Fruit fly (Drosophila melanogaster) whole organism, embryonic: ENCODE measurements around the gene CG12507.
A peak's percentile ranks its signal among the peaks of the same experiment; 100 is the strongest.

Source experiments
- B-H2 ChIP-seq: fragments of 200-800 bp; sonication (Bioruptor generic); optimal IDR thresholded peaks from 2 replicates; lab custom pipeline; 2018; ENCODE audit warnings: missing biosample characterization, mild to moderate bottlenecking, missing genetic modification characterization
- CG10366 ChIP-seq: fragments of 200-800 bp; sonication (Bioruptor generic); IDR thresholded peaks from 2 replicates; pipeline ENCODE4 v1.3.6; 2022; ENCODE audit warnings: missing biosample characterization, missing genetic modification characterization
- CG11723 ChIP-seq: fragments of 200-800 bp; sonication (Bioruptor generic); optimal IDR thresholded peaks from 2 replicates; lab custom pipeline; 2017; ENCODE audit warnings: missing biosample characterization, mild to moderate bottlenecking, missing genetic modification characterization
- CG12744 ChIP-seq: fragments of 200-800 bp; sonication (Bioruptor generic); optimal IDR thresholded peaks from 2 replicates; lab custom pipeline; 2016; ENCODE audit warnings: missing biosample characterization, missing genetic modification characterization
- CG13123 ChIP-seq: fragments of 200-800 bp; sonication (Bioruptor generic); optimal IDR thresholded peaks from 2 replicates; lab custom pipeline; 2016; ENCODE audit warnings: missing biosample characterization, missing genetic modification characterization
- CG14710 ChIP-seq: fragments of 200-800 bp; sonication (Bioruptor generic); optimal IDR thresholded peaks from 3 replicates; lab custom pipeline; 2019; ENCODE audit warnings: missing biosample characterization, mild to moderate bottlenecking, missing genetic modification characterization, moderate library complexity
- CG15696 ChIP-seq: fragments of 200-800 bp; sonication (Bioruptor generic); optimal IDR thresholded peaks from 2 replicates; lab custom pipeline; 2019; ENCODE audit warnings: missing biosample characterization, mild to moderate bottlenecking, missing genetic modification characterization, moderate library complexity
- CG17328 ChIP-seq: fragments of 200-800 bp; sonication (Bioruptor generic); IDR thresholded peaks from 2 replicates; pipeline ENCODE4 v1.3.6; 2022; ENCODE audit warnings: missing biosample characterization, missing genetic modification characterization
- CG1792 ChIP-seq: fragments of 200-800 bp; sonication (Bioruptor generic); optimal IDR thresholded peaks from 2 replicates; lab custom pipeline; 2016; ENCODE audit warnings: missing biosample characterization, missing genetic modification characterization
- CG18011 ChIP-seq: fragments of 200-800 bp; sonication (Bioruptor generic); optimal IDR thresholded peaks from 2 replicates; lab custom pipeline; 2017; ENCODE audit warnings: missing biosample characterization, missing genetic modification characterization, mild to moderate bottlenecking, moderate library complexity, missing genotype
- CG31224 ChIP-seq: fragments of 200-800 bp; sonication (Bioruptor generic); IDR thresholded peaks from 2 replicates; pipeline ENCODE4 v1.3.6; 2022; ENCODE audit warnings: missing biosample characterization, missing genetic modification characterization
- CG31388 ChIP-seq: fragments of 200-800 bp; sonication (Bioruptor generic); optimal IDR thresholded peaks from 2 replicates; lab custom pipeline; 2016; ENCODE audit warnings: missing biosample characterization, missing genetic modification characterization
- CG31441 ChIP-seq: fragments of 200-800 bp; sonication (Bioruptor generic); IDR thresholded peaks from 2 replicates; pipeline ENCODE4 v1.3.6; 2022; ENCODE audit warnings: missing biosample characterization, missing genetic modification characterization
- CG3726 ChIP-seq: fragments of 200-800 bp; sonication (Bioruptor generic); IDR thresholded peaks from 3 replicates; pipeline ENCODE4, ENCODE4 v1.3.6; 2022; ENCODE audit warnings: missing biosample characterization, missing genetic modification characterization
- CG42726 ChIP-seq: fragments of 200-800 bp; sonication (Bioruptor generic); IDR thresholded peaks from 2 replicates; pipeline ENCODE4 v1.3.6; 2022; ENCODE audit warnings: missing biosample characterization, missing genetic modification characterization; ENCODE audit not compliant: partially characterized antibody
- CG4707 ChIP-seq: fragments of 200-800 bp; sonication (Bioruptor generic); optimal IDR thresholded peaks from 2 replicates; lab custom pipeline; 2018; ENCODE audit warnings: missing biosample characterization, mild to moderate bottlenecking, missing genetic modification characterization, moderate library complexity
- CG7556 ChIP-seq: fragments of 200-800 bp; sonication (Bioruptor generic); optimal IDR thresholded peaks from 2 replicates; lab custom pipeline; 2017; ENCODE audit warnings: missing biosample characterization, mild to moderate bottlenecking, missing genetic modification characterization
- CG8765 ChIP-seq: fragments of 200-800 bp; sonication (Bioruptor generic); IDR thresholded peaks from 2 replicates; pipeline ENCODE4 v1.3.6; 2022; ENCODE audit warnings: missing biosample characterization, missing genetic modification characterization
- CHES-1-like ChIP-seq: fragments of 200-800 bp; sonication (Bioruptor generic); optimal IDR thresholded peaks from 2 replicates; lab custom pipeline; 2016; ENCODE audit warnings: missing biosample characterization, missing genetic modification characterization
- D19A ChIP-seq: fragments of 200-800 bp; optimal IDR thresholded peaks from 3 replicates; lab custom pipeline; 2019; ENCODE audit warnings: missing biosample characterization, mild to moderate bottlenecking, missing genetic modification characterization, moderate library complexity
- Dp ChIP-seq: fragments of 200-800 bp; sonication (Bioruptor generic); optimal IDR thresholded peaks from 2 replicates; lab custom pipeline; 2018; ENCODE audit warnings: missing biosample characterization, mild to moderate bottlenecking, missing genetic modification characterization, moderate library complexity
- Hr78 ChIP-seq, 2 experiments: fragments of 200-800 bp in 1 of 2; fragments of >200 bp in 1 of 2; sonication (Bioruptor generic) in 1 of 2; optimal IDR thresholded peaks; 2 replicates each; lab custom pipeline; 2017 to 2019; ENCODE audit warnings: missing biosample characterization in 2 of 2, missing genetic modification characterization in 2 of 2, mild to moderate bottlenecking in 1 of 2, moderate library complexity in 1 of 2
- Lpt ChIP-seq: fragments of >200 bp; optimal IDR thresholded peaks from 2 replicates; lab custom pipeline; 2018; ENCODE audit warnings: missing biosample characterization, missing genetic modification characterization
- MESR4 ChIP-seq: fragments of 200-800 bp; sonication (Bioruptor generic); optimal IDR thresholded peaks from 2 replicates; lab custom pipeline; 2018; ENCODE audit warnings: missing biosample characterization, mild to moderate bottlenecking, missing genetic modification characterization, moderate library complexity
- MTF-1 ChIP-seq: fragments of 200-800 bp; sonication (Bioruptor generic); optimal IDR thresholded peaks from 2 replicates; lab custom pipeline; 2018; ENCODE audit warnings: missing biosample characterization, mild to moderate bottlenecking, missing genetic modification characterization, borderline replicate concordance
- Max ChIP-seq: fragments of 200-800 bp; sonication (Bioruptor generic); optimal IDR thresholded peaks from 2 replicates; lab custom pipeline; 2016; ENCODE audit warnings: missing biosample characterization, mild to moderate bottlenecking, missing genetic modification characterization
- Med ChIP-seq: fragments of 200-800 bp; sonication (Bioruptor generic); peaks from one replicate; lab custom pipeline; 2016; ENCODE audit warnings: missing biosample characterization, missing genetic modification characterization, mild to moderate bottlenecking, inconsistent platforms, moderate library complexity
- Meics ChIP-seq: fragments of 200-800 bp; sonication (Bioruptor generic); optimal IDR thresholded peaks from 2 replicates; lab custom pipeline; 2017; ENCODE audit warnings: missing biosample characterization, mild to moderate bottlenecking, missing genetic modification characterization
- Opbp ChIP-seq: fragments of 200-800 bp; sonication (Bioruptor generic); IDR thresholded peaks from 3 replicates; pipeline ENCODE4 v1.3.6; 2022; ENCODE audit warnings: missing biosample characterization, missing genetic modification characterization; ENCODE audit not compliant: partially characterized antibody
- Rx ChIP-seq: fragments of 200-800 bp; sonication (Bioruptor generic); IDR thresholded peaks from 2 replicates; pipeline ENCODE4 v1.3.6; 2022; ENCODE audit warnings: missing biosample characterization, missing genetic modification characterization
- Usf ChIP-seq: fragments of 200-800 bp; sonication (Bioruptor generic); optimal IDR thresholded peaks from 2 replicates; lab custom pipeline; 2017; ENCODE audit warnings: missing genotype, missing biosample characterization, missing genetic modification characterization
- ara ChIP-seq: fragments of 200-800 bp; sonication (Bioruptor generic); IDR thresholded peaks from 2 replicates; pipeline ENCODE4 v1.3.6; 2022; ENCODE audit warnings: missing biosample characterization, missing genetic modification characterization
- chm ChIP-seq: fragments of 200-800 bp; sonication (Bioruptor generic); IDR thresholded peaks from 2 replicates; pipeline ENCODE4 v1.3.6; 2022; ENCODE audit warnings: missing biosample characterization, missing genetic modification characterization
- dati ChIP-seq: fragments of 200-800 bp; sonication (Bioruptor generic); IDR thresholded peaks from 2 replicates; pipeline ENCODE4 v1.3.6; 2022; ENCODE audit warnings: missing biosample characterization, missing genetic modification characterization
- ems ChIP-seq: fragments of 200-800 bp; sonication (Bioruptor generic); optimal IDR thresholded peaks from 3 replicates; lab custom pipeline; 2016; ENCODE audit warnings: missing biosample characterization, missing genetic modification characterization
- gcm2 ChIP-seq: fragments of 200-800 bp; sonication (Bioruptor generic); optimal IDR thresholded peaks from 2 replicates; lab custom pipeline; 2016; ENCODE audit warnings: missing biosample characterization, missing genetic modification characterization
- gfzf ChIP-seq: fragments of 200-800 bp; sonication (Bioruptor generic); optimal IDR thresholded peaks from 2 replicates; lab custom pipeline; 2016; ENCODE audit warnings: missing biosample characterization, mild to moderate bottlenecking, missing genetic modification characterization, moderate library complexity
- grau ChIP-seq: fragments of 200-800 bp; optimal IDR thresholded peaks from 3 replicates; lab custom pipeline; 2019; ENCODE audit warnings: missing biosample characterization, mild to moderate bottlenecking, missing genetic modification characterization, moderate library complexity
- grn ChIP-seq: fragments of 200-800 bp; sonication (Bioruptor generic); optimal IDR thresholded peaks from 3 replicates; lab custom pipeline; 2017; ENCODE audit warnings: missing biosample characterization, missing genetic modification characterization
- gro ChIP-seq: fragments of 200-800 bp; sonication (Bioruptor generic); optimal IDR thresholded peaks from 2 replicates; lab custom pipeline; 2016; ENCODE audit warnings: missing biosample characterization, missing genetic modification characterization
- jing ChIP-seq: fragments of 200-800 bp; sonication (Bioruptor generic); optimal IDR thresholded peaks from 2 replicates; lab custom pipeline; 2018; ENCODE audit warnings: missing biosample characterization, mild to moderate bottlenecking, missing genetic modification characterization
- ken ChIP-seq: fragments of 200-800 bp; sonication (Bioruptor generic); IDR thresholded peaks from 3 replicates; pipeline ENCODE4 v1.3.6; 2022; ENCODE audit warnings: missing biosample characterization, missing genetic modification characterization
- kni ChIP-seq: fragments of 200-800 bp; sonication (Bioruptor generic); optimal IDR thresholded peaks from 3 replicates; lab custom pipeline; 2017; ENCODE audit warnings: mild to moderate bottlenecking, missing biosample characterization, missing genetic modification reagents, missing genetic modification characterization
- nau ChIP-seq: fragments of 200-800 bp; sonication (Bioruptor generic); optimal IDR thresholded peaks from 3 replicates; lab custom pipeline; 2017; ENCODE audit warnings: missing biosample characterization, mild to moderate bottlenecking, missing genetic modification characterization, missing genetic modification reagents
- pita ChIP-seq: fragments of 200-800 bp; sonication (Bioruptor generic); optimal IDR thresholded peaks from 2 replicates; lab custom pipeline; 2017; ENCODE audit warnings: missing biosample characterization, mild to moderate bottlenecking, missing genetic modification characterization
- pzg ChIP-seq: fragments of 200-800 bp; sonication (Bioruptor generic); optimal IDR thresholded peaks from 3 replicates; lab custom pipeline; 2018; ENCODE audit warnings: missing biosample characterization, mild to moderate bottlenecking, missing genetic modification characterization, moderate library complexity
- sens ChIP-seq: fragments of 200-800 bp; sonication (Bioruptor generic); peaks from one replicate; lab custom pipeline; 2016; ENCODE audit warnings: missing biosample characterization, missing genetic modification characterization
- sob ChIP-seq: fragments of 200-800 bp; sonication (Bioruptor generic); IDR thresholded peaks from 2 replicates; pipeline ENCODE4 v1.3.6; 2022; ENCODE audit warnings: missing biosample characterization, missing genetic modification characterization
- twi ChIP-seq: fragments of 200-800 bp; optimal IDR thresholded peaks from 2 replicates; lab custom pipeline; 2019; ENCODE audit warnings: missing biosample characterization, mild to moderate bottlenecking, missing genetic modification characterization, moderate library complexity
- yki ChIP-seq: fragments of >200 bp; optimal IDR thresholded peaks from 3 replicates; lab custom pipeline; 2018
- zfh1 ChIP-seq: fragments of 200-800 bp; sonication (Bioruptor generic); IDR thresholded peaks from 3 replicates; pipeline ENCODE4 v1.3.6; 2022; ENCODE audit warnings: missing biosample characterization, missing genetic modification characterization

CG12507 gene

DNA sequence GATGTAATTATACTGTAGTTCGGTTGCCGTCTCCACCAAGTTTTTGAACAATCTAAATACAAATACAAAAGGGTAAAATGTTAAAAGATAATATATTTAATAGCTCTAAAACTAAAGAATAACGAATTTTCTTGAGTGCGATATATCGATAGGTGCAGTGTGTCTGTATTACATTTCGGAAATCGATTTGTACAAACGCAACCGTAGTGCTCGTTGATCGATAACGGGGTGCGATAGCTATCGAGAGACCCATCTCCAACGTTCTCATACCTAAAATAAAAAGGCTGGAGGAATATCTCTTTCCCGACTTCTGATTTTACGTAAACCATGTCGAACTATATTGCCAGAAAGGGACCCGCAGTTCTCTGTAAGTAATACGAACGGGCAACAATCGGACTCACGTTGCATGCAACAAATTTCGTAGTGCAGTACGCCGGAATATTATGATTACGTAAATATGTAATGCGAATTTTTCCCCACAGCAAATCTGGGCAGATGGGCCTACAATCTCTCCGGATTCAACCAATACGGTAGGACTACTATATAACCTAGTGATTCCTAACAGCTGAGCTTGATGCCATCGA lies 19.8 kb upstream of the CG12507 start, which contains the start of gene UQCR-14 (continued):
- TF ChIP-seq CG8765 (GFP tag; lab: Robert Waterston, UW) (no peak), CG31224 (0 out of 2 replicates have a peak, but pooled peaks have one; percentile 16), dati (GFP tag; lab: Robert Waterston, UW) (no peak), CG10366 (GFP tag; lab: Robert Waterston, UW) (peak; percentile 17; the same call in 1 of the 2 replicates), MTF-1 (GFP tag; lab: Kevin White, UChicago) (no peak), D19A (tag; lab: Kevin White, UChicago) (peak; percentile 12), ken (GFP tag; lab: Robert Waterston, UW) (no peak), CG11723 (no peak), zfh1 (GFP tag; lab: Robert Waterston, UW) (no peak), CG3726 (no peak), CG12744 (GFP tag; lab: Kevin White, UChicago) (no peak), Hr78 (GFP tag; optimal IDR thresholded peaks at IDR 0.05; lab: Kevin White, UChicago) (no peak), Med (GFP tag; lab: Kevin White, UChicago) (peak; percentile 89), gfzf (GFP tag; lab: Kevin White, UChicago) (peak; percentile 53), CG4707 (GFP tag; lab: Kevin White, UChicago) (no peak), pita (GFP tag; lab: Kevin White, UChicago) (no peak), gro (GFP tag; lab: Kevin White, UChicago) (peak; percentile 77), MESR4 (GFP tag; lab: Kevin White, UChicago) (peak; percentile 93), CG31388 (no peak), gcm2 (GFP tag; lab: Kevin White, UChicago) (no peak), CG42726 (GFP tag; lab: Robert Waterston, UW) (peak; percentile 98), Rx (no peak), ems (peak; percentile 2), CG13123 (GFP tag; lab: Kevin White, UChicago) (no peak), Meics (peak; percentile 37), pzg (GFP tag; lab: Kevin White, UChicago) (peak; percentile 94), Dp (peak; percentile 59), sob (GFP tag; lab: Robert Waterston, UW) (peak; percentile 33; the same call in 1 of the 2 replicates), CG18011 (no peak), sens (GFP tag; lab: Kevin White, UChicago) (peak; percentile 90), jing (GFP tag; lab: Kevin White, UChicago) (no peak), B-H2 (GFP tag; lab: Kevin White, UChicago) (peak; percentile 66), grn (GFP tag; lab: Kevin White, UChicago) (peak; percentile 7), Usf (GFP tag; lab: Kevin White, UChicago) (no peak), yki (lab: Kevin White, UChicago) (no peak), CG7556 (no peak), nau (GFP tag; lab: Kevin White, UChicago) (no peak), CHES-1-like (GFP tag; lab: Kevin White, UChicago) (peak; percentile 28), CG15696 (no peak), Opbp (GFP tag; lab: Robert Waterston, UW) (peak; percentile 98), kni (GFP tag; lab: Kevin White, UChicago) (no peak), CG1792 (GFP tag; lab: Kevin White, UChicago) (no peak), Max (peak; percentile 7), grau (tag; lab: Kevin White, UChicago) (peak; percentile 53), CG31441 (GFP tag; lab: Robert Waterston, UW) (peak; percentile 29; the same call in 1 of the 2 replicates), CG17328 (no peak), chm (GFP tag; lab: Robert Waterston, UW) (no peak), Lpt (GFP tag; lab: Kevin White, UChicago) (no peak), CG14710 (tag; lab: Kevin White, UChicago) (peak; percentile 89), twi (no peak), ara (GFP tag; lab: Robert Waterston, UW) (no peak)
